Fruit fly (Drosophila melanogaster) whole organism, embryonic: Measurements from ENCODE around the gene CG13026.

Experiments used
- CG11093 ChIP-seq: fragments of 200-800 bp; sonication (Bioruptor generic); IDR thresholded peaks from 3 replicates; pipeline ENCODE4 v1.3.6; 2022; ENCODE audit warnings: missing biosample characterization, missing genetic modification characterization
- CG11456 ChIP-seq: fragments of 200-800 bp; sonication (Bioruptor generic); IDR thresholded peaks from 3 replicates; pipeline ENCODE4 v1.3.6; 2022; ENCODE audit warnings: missing biosample characterization, missing genetic modification characterization
- CG12236 ChIP-seq: fragments of 200-800 bp; sonication (Bioruptor generic); optimal IDR thresholded peaks from 2 replicates; lab custom pipeline; 2016; ENCODE audit warnings: missing biosample characterization, missing genetic modification characterization
- CG1603 ChIP-seq: fragments of 200-800 bp; sonication (Bioruptor generic); optimal IDR thresholded peaks from 2 replicates; lab custom pipeline; 2019; ENCODE audit warnings: missing biosample characterization, mild to moderate bottlenecking, missing genetic modification characterization, moderate library complexity
- CG17186 ChIP-seq: fragments of 200-800 bp; sonication (Bioruptor generic); optimal IDR thresholded peaks from 3 replicates; lab custom pipeline; 2017; ENCODE audit warnings: missing biosample characterization, missing genetic modification reagents, missing genetic modification characterization
- CG18011 ChIP-seq: fragments of 200-800 bp; sonication (Bioruptor generic); optimal IDR thresholded peaks from 2 replicates; lab custom pipeline; 2017; ENCODE audit warnings: missing biosample characterization, missing genetic modification characterization, mild to moderate bottlenecking, moderate library complexity, missing genotype
- CG18262 ChIP-seq: fragments of 200-800 bp; optimal IDR thresholded peaks from 3 replicates; lab custom pipeline; 2019; ENCODE audit warnings: missing biosample characterization, mild to moderate bottlenecking, missing genetic modification characterization, moderate library complexity
- CG2120 ChIP-seq: fragments of 200-800 bp; sonication (Bioruptor generic); optimal IDR thresholded peaks from 3 replicates; lab custom pipeline; 2016; ENCODE audit warnings: missing biosample characterization, missing genetic modification characterization
- CG30020 ChIP-seq: fragments of 200-800 bp; optimal IDR thresholded peaks from 2 replicates; lab custom pipeline; 2019; ENCODE audit warnings: missing biosample characterization, mild to moderate bottlenecking, missing genetic modification characterization, moderate library complexity
- CG3281 ChIP-seq: fragments of 200-800 bp; sonication (Bioruptor generic); optimal IDR thresholded peaks from 3 replicates; lab custom pipeline; 2017; ENCODE audit warnings: missing biosample characterization, mild to moderate bottlenecking, missing genetic modification characterization
- CG3407 ChIP-seq: fragments of 200-800 bp; sonication (Bioruptor generic); optimal IDR thresholded peaks from 2 replicates; lab custom pipeline; 2018; ENCODE audit warnings: missing biosample characterization, mild to moderate bottlenecking, missing genetic modification characterization
- CG3726 ChIP-seq: fragments of 200-800 bp; sonication (Bioruptor generic); IDR thresholded peaks from 3 replicates; pipeline ENCODE4, ENCODE4 v1.3.6; 2022; ENCODE audit warnings: missing biosample characterization, missing genetic modification characterization
- CG43689 ChIP-seq: fragments of 200-800 bp; sonication (Bioruptor generic); IDR thresholded peaks from 2 replicates; pipeline ENCODE4 v1.3.6; 2022; ENCODE audit warnings: missing biosample characterization, missing genetic modification characterization
- CG4617 ChIP-seq: fragments of 200-800 bp; sonication (Bioruptor generic); optimal IDR thresholded peaks from 3 replicates; lab custom pipeline; 2016; ENCODE audit warnings: missing biosample characterization, missing genetic modification characterization, borderline replicate concordance
- CG4820 ChIP-seq: fragments of 200-800 bp; sonication (Bioruptor generic); optimal IDR thresholded peaks from 3 replicates; lab custom pipeline; 2016; ENCODE audit warnings: missing biosample characterization, missing genetic modification characterization
- CG4854 ChIP-seq: fragments of 200-800 bp; sonication (Bioruptor generic); optimal IDR thresholded peaks from 2 replicates; lab custom pipeline; 2016; ENCODE audit warnings: missing biosample characterization, missing genetic modification characterization, inconsistent platforms
- CG5953 ChIP-seq: fragments of 200-800 bp; sonication (Bioruptor generic); IDR thresholded peaks from 2 replicates; pipeline ENCODE4 v1.3.6; 2022; ENCODE audit warnings: missing biosample characterization, missing genetic modification characterization
- CG6254 ChIP-seq: fragments of 200-800 bp; sonication (Bioruptor generic); optimal IDR thresholded peaks from 3 replicates; lab custom pipeline; 2017; ENCODE audit warnings: mild to moderate bottlenecking, missing biosample characterization, missing genetic modification reagents, missing genetic modification characterization
- CG7357 ChIP-seq: fragments of 200-800 bp; sonication (Bioruptor generic); IDR thresholded peaks from 3 replicates; pipeline ENCODE4 v1.3.6; 2022; ENCODE audit warnings: missing biosample characterization, missing genetic modification characterization
- CG7928 ChIP-seq: fragments of 200-800 bp; sonication (Bioruptor generic); optimal IDR thresholded peaks from 2 replicates; lab custom pipeline; 2017; ENCODE audit warnings: missing biosample characterization, mild to moderate bottlenecking, missing genetic modification characterization
- CG9932 ChIP-seq: fragments of 200-800 bp; sonication (Bioruptor generic); IDR thresholded peaks from 2 replicates; pipeline ENCODE4 v1.3.6; 2022; ENCODE audit warnings: missing biosample characterization, missing genetic modification characterization
- Chrac-16 ChIP-seq: fragments of 200-800 bp; sonication (Bioruptor generic); optimal IDR thresholded peaks from 3 replicates; lab custom pipeline; 2016; ENCODE audit warnings: missing biosample characterization, missing genetic modification characterization
- E2f2 ChIP-seq: fragments of 200-800 bp; sonication (Bioruptor generic); IDR thresholded peaks from 2 replicates; pipeline ENCODE4 v1.3.6; 2022; ENCODE audit warnings: missing biosample characterization, missing genetic modification characterization
- Fer2 ChIP-seq: fragments of 200-800 bp; sonication (Bioruptor generic); optimal IDR thresholded peaks from 2 replicates; lab custom pipeline; 2018; ENCODE audit warnings: missing biosample characterization, mild to moderate bottlenecking, missing genetic modification characterization, moderate library complexity
- Med ChIP-seq: fragments of 200-800 bp; sonication (Bioruptor generic); peaks from one replicate; lab custom pipeline; 2016; ENCODE audit warnings: missing biosample characterization, missing genetic modification characterization, mild to moderate bottlenecking, inconsistent platforms, moderate library complexity
- Nf-YC ChIP-seq: fragments of 200-800 bp; optimal IDR thresholded peaks from 3 replicates; lab custom pipeline; 2019; ENCODE audit warnings: missing biosample characterization, mild to moderate bottlenecking, missing genetic modification characterization, moderate library complexity
- Oli ChIP-seq: fragments of 200-800 bp; sonication (Bioruptor generic); optimal IDR thresholded peaks from 2 replicates; lab custom pipeline; 2018; ENCODE audit warnings: missing biosample characterization, mild to moderate bottlenecking, missing genetic modification characterization, moderate library complexity
- Opbp ChIP-seq: fragments of 200-800 bp; sonication (Bioruptor generic); IDR thresholded peaks from 3 replicates; pipeline ENCODE4 v1.3.6; 2022; ENCODE audit warnings: missing biosample characterization, missing genetic modification characterization; ENCODE audit not compliant: partially characterized antibody
- PHDP ChIP-seq: fragments of 200-800 bp; sonication (Bioruptor generic); optimal IDR thresholded peaks from 3 replicates; lab custom pipeline; 2018; ENCODE audit warnings: missing biosample characterization, mild to moderate bottlenecking, missing genetic modification characterization, moderate library complexity
- Pdp1 ChIP-seq, 2 experiments: fragments of 200-800 bp; sonication (Bioruptor generic); optimal IDR thresholded peaks; 3 replicates each; lab custom pipeline; 2016; ENCODE audit warnings: missing biosample characterization in 2 of 2, missing genetic modification characterization in 2 of 2, mild to moderate bottlenecking in 1 of 2, moderate library complexity in 1 of 2
- Sox100B ChIP-seq: fragments of 200-800 bp; sonication (Bioruptor generic); optimal IDR thresholded peaks from 3 replicates; lab custom pipeline; 2018; ENCODE audit warnings: missing biosample characterization, mild to moderate bottlenecking, missing genetic modification characterization
- Stat92E ChIP-seq, 3 experiments: fragments of >200 bp in 2 of 3; fragments of 200-800 bp in 1 of 3; sonication (Bioruptor generic) in 1 of 3; optimal IDR thresholded peaks; 2 replicates each; lab custom pipeline; 2017 to 2019; ENCODE audit warnings: missing biosample characterization in 3 of 3, missing genetic modification characterization in 3 of 3, mild to moderate bottlenecking in 1 of 3, moderate library complexity in 1 of 3
- Xrp1 ChIP-seq: fragments of 200-800 bp; sonication (Bioruptor generic); IDR thresholded peaks from 2 replicates; pipeline ENCODE4 v1.3.6; 2022; ENCODE audit warnings: missing biosample characterization, missing genetic modification characterization
- ab ChIP-seq: fragments of 200-800 bp; sonication (Bioruptor generic); optimal IDR thresholded peaks from 2 replicates; lab custom pipeline; 2016; ENCODE audit warnings: missing biosample characterization, missing genetic modification characterization
- ato ChIP-seq: fragments of 200-800 bp; sonication (Bioruptor generic); IDR thresholded peaks from 2 replicates; pipeline ENCODE4 v1.3.6; 2022; ENCODE audit warnings: missing biosample characterization, missing genetic modification characterization; ENCODE audit not compliant: partially characterized antibody
- cad ChIP-seq: fragments of >200 bp; optimal IDR thresholded peaks from 2 replicates; lab custom pipeline; 2017; ENCODE audit warnings: missing biosample characterization, missing genetic modification characterization
- caup ChIP-seq: fragments of 200-800 bp; sonication (Bioruptor generic); optimal IDR thresholded peaks from 3 replicates; lab custom pipeline; 2017; ENCODE audit warnings: missing biosample characterization, mild to moderate bottlenecking, missing genetic modification characterization, moderate library complexity; ENCODE audit not compliant: severe bottlenecking
- chn ChIP-seq: fragments of 200-800 bp; sonication (Bioruptor generic); optimal IDR thresholded peaks from 2 replicates; lab custom pipeline; 2016; ENCODE audit warnings: missing biosample characterization, missing genetic modification characterization
- crc ChIP-seq: fragments of 200-800 bp; sonication (Bioruptor generic); optimal IDR thresholded peaks from 2 replicates; lab custom pipeline; 2016; ENCODE audit warnings: missing biosample characterization, missing genetic modification characterization
- exex ChIP-seq: fragments of 200-800 bp; sonication (Bioruptor generic); optimal IDR thresholded peaks from 4 replicates; lab custom pipeline; 2018; ENCODE audit warnings: missing biosample characterization, mild to moderate bottlenecking, missing genetic modification characterization, moderate library complexity
- fru ChIP-seq: fragments of >200 bp; optimal IDR thresholded peaks from 2 replicates; lab custom pipeline; 2017
- h ChIP-seq: fragments of >200 bp; optimal IDR thresholded peaks from 2 replicates; lab custom pipeline; 2017
- psq ChIP-seq: fragments of 200-800 bp; sonication (Bioruptor generic); optimal IDR thresholded peaks from 2 replicates; lab custom pipeline; 2017; ENCODE audit warnings: missing biosample characterization, missing genetic modification characterization
- sima ChIP-seq: fragments of 200-800 bp; sonication (Bioruptor generic); optimal IDR thresholded peaks from 2 replicates; lab custom pipeline; 2016; ENCODE audit warnings: missing biosample characterization, missing genetic modification characterization
- so ChIP-seq: fragments of 200-800 bp; sonication (Bioruptor generic); IDR thresholded peaks from 3 replicates; pipeline ENCODE4 v1.3.6; 2022; ENCODE audit warnings: missing biosample characterization, missing genetic modification characterization
- stc ChIP-seq: fragments of 200-800 bp; sonication (Bioruptor generic); IDR thresholded peaks from 2 replicates; pipeline ENCODE4 v1.3.6; 2022; ENCODE audit warnings: missing biosample characterization, missing genetic modification characterization
- unpg ChIP-seq: fragments of 200-800 bp; sonication (Bioruptor generic); optimal IDR thresholded peaks from 3 replicates; lab custom pipeline; 2018; ENCODE audit warnings: missing biosample characterization, mild to moderate bottlenecking, missing genetic modification characterization, moderate library complexity
- vfl ChIP-seq: fragments of 200-800 bp; sonication (Bioruptor generic); optimal IDR thresholded peaks from 2 replicates; lab custom pipeline; 2016; ENCODE audit warnings: missing biosample characterization, missing genetic modification characterization

The CG13026 gene

DNA sequence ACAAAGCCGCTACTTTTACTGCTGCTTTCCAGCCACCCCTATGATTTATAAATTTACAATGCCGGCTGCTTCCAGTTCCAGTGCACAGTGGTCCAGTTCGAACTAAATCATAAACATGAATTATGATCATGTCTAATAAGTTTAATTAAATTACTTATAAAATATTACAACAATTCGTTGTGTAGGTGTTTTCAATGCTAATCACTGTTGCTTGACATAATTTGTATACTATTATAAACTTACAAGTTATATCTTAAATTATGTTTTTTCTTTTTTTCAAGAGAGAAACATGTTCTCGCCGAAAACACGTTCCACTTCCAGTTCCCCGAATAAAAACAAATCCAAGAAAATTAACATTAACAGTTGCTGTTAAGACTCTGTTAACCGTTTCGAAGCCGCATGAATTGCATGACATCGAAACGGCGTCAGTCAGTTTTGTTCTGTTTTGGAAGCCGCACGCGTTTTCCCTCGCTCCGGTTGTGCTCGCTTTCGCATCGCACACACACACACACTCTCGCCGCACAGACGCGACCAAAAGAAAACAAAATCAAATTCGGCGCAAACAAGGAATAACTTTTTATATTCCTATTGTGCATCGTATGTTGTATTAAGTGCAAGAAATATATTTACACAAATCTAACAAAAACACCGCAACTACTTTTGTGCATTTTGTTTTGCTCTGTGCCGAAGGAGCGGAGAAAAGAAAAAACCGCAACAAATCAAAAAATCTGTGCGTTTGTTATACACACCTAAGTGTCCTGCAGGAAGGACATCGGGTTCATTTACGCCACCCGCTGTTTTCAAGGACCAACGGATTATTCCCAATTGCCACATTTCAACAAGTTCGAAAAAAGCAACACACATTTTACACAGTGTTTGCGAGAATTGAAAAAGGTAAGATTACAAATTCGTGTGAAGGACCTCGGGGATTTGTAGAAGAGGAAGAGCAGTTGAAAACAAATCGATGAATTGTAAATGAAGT is 40.0 kb upstream of the CG13026 start, which contains the start of gene Nrt (continued):
- no peak; the same call in 1 of the 2 replicates for TF ChIP-seq CG5953 (GFP tag; lab: Robert Waterston, UW)
- no peak for TF ChIP-seq cad
- TF ChIP-seq vfl (GFP tag; lab: Kevin White, UChicago), result no peak
- no peak for TF ChIP-seq CG7357 (GFP tag; lab: Robert Waterston, UW)
- peak; percentile 7 for TF ChIP-seq chn (GFP tag; lab: Kevin White, UChicago)
- peak; percentile 56; the same call in 1 of the 2 replicates for TF ChIP-seq CG9932
- TF ChIP-seq CG17186 (GFP tag; lab: Kevin White, UChicago), result no peak
- peak; percentile 69 for TF ChIP-seq Nf-YC (tag; lab: Kevin White, UChicago)
- TF ChIP-seq Pdp1 (GFP tag; optimal IDR thresholded peaks at IDR 0.05; lab: Kevin White, UChicago), result peak in 1 of 2 experiments; percentile 28
- peak; percentile 65 for TF ChIP-seq Oli (tag; lab: Kevin White, UChicago)
- peak; percentile 31 for TF ChIP-seq caup (GFP tag; lab: Kevin White, UChicago)
- no peak for TF ChIP-seq CG4617 (GFP tag; lab: Kevin White, UChicago)
- 0 out of 2 replicates have a peak, but pooled peaks have one; percentile 58 for TF ChIP-seq stc (GFP tag; lab: Robert Waterston, UW)
- TF ChIP-seq h (lab: Kevin White, UChicago), result no peak
- TF ChIP-seq Stat92E (GFP tag; optimal IDR thresholded peaks at IDR 0.05; lab: Kevin White, UChicago), result peak in 1 of 3 experiments; percentile 84
- peak; percentile 43; the same call in 1 of the 2 replicates for TF ChIP-seq ato
- TF ChIP-seq fru (lab: Kevin White, UChicago), result no peak
- peak; percentile 80 for TF ChIP-seq CG18011 (GFP tag; lab: Kevin White, UChicago)
- TF ChIP-seq CG6254, result peak; percentile 41
- TF ChIP-seq crc (GFP tag; lab: Kevin White, UChicago), result no peak
- TF ChIP-seq CG18262, result peak; percentile 73
- peak; percentile 15 for TF ChIP-seq CG1603
- TF ChIP-seq CG3726, result 0 out of 3 replicates have a peak, but pooled peaks have one; percentile 9
- TF ChIP-seq Fer2 (tag; lab: Kevin White, UChicago), result peak; percentile 28
- peak; percentile 93 for TF ChIP-seq Med (GFP tag; lab: Kevin White, UChicago)
- peak; percentile 49 for TF ChIP-seq CG30020 (tag; lab: Kevin White, UChicago)
- TF ChIP-seq unpg (GFP tag; lab: Kevin White, UChicago), result peak; percentile 81
- TF ChIP-seq exex, result peak; percentile 9
- TF ChIP-seq CG4820 (GFP tag; lab: Kevin White, UChicago), result peak; percentile 8
- no peak for TF ChIP-seq CG11456 (GFP tag; lab: Robert Waterston, UW)
- TF ChIP-seq sima (GFP tag; lab: Kevin White, UChicago), result no peak
- TF ChIP-seq Chrac-16, result peak; percentile 34
- TF ChIP-seq Opbp (GFP tag; lab: Robert Waterston, UW), result peak; percentile 64
- TF ChIP-seq so (GFP tag; lab: Robert Waterston, UW), result no peak
- no peak for TF ChIP-seq ab (GFP tag; lab: Kevin White, UChicago)
- TF ChIP-seq psq, result no peak
- peak; percentile 84 for TF ChIP-seq PHDP
- TF ChIP-seq CG7928, result peak; percentile 1
- TF ChIP-seq Xrp1 (GFP tag; lab: Robert Waterston, UW), result peak; percentile 80
- peak; percentile 77 for TF ChIP-seq Sox100B (GFP tag; lab: Kevin White, UChicago)
- TF ChIP-seq CG4854 (GFP tag; lab: Kevin White, UChicago), result peak; percentile 1
- no peak for TF ChIP-seq CG11093
- TF ChIP-seq CG43689 (GFP tag; lab: Robert Waterston, UW), result no peak
- peak; percentile 54 for TF ChIP-seq CG2120 (GFP tag; lab: Kevin White, UChicago)
- TF ChIP-seq E2f2, result peak; percentile 53; the same call in 1 of the 2 replicates
- peak; percentile 37 for TF ChIP-seq CG3407 (GFP tag; lab: Kevin White, UChicago)
- no peak for TF ChIP-seq CG12236 (GFP tag; lab: Kevin White, UChicago)
- peak; percentile 70 for TF ChIP-seq CG3281
